Fruit fly (Drosophila melanogaster) whole organism, embryonic: ENCODE measurements around the gene ND-B17.2.

Experiments used
- CG18619 ChIP-seq: fragments of 200-800 bp; sonication (Bioruptor generic); optimal IDR thresholded peaks from 3 replicates; lab custom pipeline; 2017; ENCODE audit warnings: missing biosample characterization, mild to moderate bottlenecking, missing genetic modification characterization
- CG2116 ChIP-seq: fragments of 200-800 bp; sonication (Bioruptor generic); optimal IDR thresholded peaks from 3 replicates; lab custom pipeline; 2018; ENCODE audit warnings: missing biosample characterization, mild to moderate bottlenecking, missing genetic modification characterization
- CG4404 ChIP-seq: fragments of 200-800 bp; sonication (Bioruptor generic); IDR thresholded peaks from 2 replicates; pipeline ENCODE4 v1.3.6; 2022; ENCODE audit warnings: missing biosample characterization, missing genetic modification characterization
- CG6791 ChIP-seq: fragments of 200-800 bp; sonication (Bioruptor generic); IDR thresholded peaks from 3 replicates; pipeline ENCODE4 v1.3.6; 2022; ENCODE audit warnings: missing biosample characterization, missing genetic modification characterization; ENCODE audit not compliant: partially characterized antibody
- dati ChIP-seq: fragments of 200-800 bp; sonication (Bioruptor generic); IDR thresholded peaks from 2 replicates; pipeline ENCODE4 v1.3.6; 2022; ENCODE audit warnings: missing biosample characterization, missing genetic modification characterization
- fru ChIP-seq: fragments of >200 bp; optimal IDR thresholded peaks from 2 replicates; lab custom pipeline; 2017
- fu2 ChIP-seq: fragments of 200-800 bp; sonication (Bioruptor generic); optimal IDR thresholded peaks from 2 replicates; lab custom pipeline; 2016; ENCODE audit warnings: missing biosample characterization, missing genetic modification characterization
- jigr1 ChIP-seq: fragments of 200-800 bp; sonication (Bioruptor generic); IDR thresholded peaks from 3 replicates; pipeline ENCODE4 v1.3.6; 2022; ENCODE audit warnings: missing biosample characterization, missing genetic modification characterization
- mam ChIP-seq: fragments of 200-800 bp; sonication (Bioruptor generic); optimal IDR thresholded peaks from 3 replicates; lab custom pipeline; 2016; ENCODE audit warnings: missing biosample characterization, missing genetic modification characterization
- pb ChIP-seq: fragments of 200-800 bp; sonication (Bioruptor generic); optimal IDR thresholded peaks from 3 replicates; lab custom pipeline; 2016; ENCODE audit warnings: missing biosample characterization, missing genetic modification characterization
- pzg ChIP-seq: fragments of 200-800 bp; sonication (Bioruptor generic); optimal IDR thresholded peaks from 3 replicates; lab custom pipeline; 2018; ENCODE audit warnings: missing biosample characterization, mild to moderate bottlenecking, missing genetic modification characterization, moderate library complexity
- repo ChIP-seq: fragments of 200-800 bp; sonication (Bioruptor generic); optimal IDR thresholded peaks from 2 replicates; lab custom pipeline; 2016; ENCODE audit warnings: missing biosample characterization, missing genetic modification characterization
- slou ChIP-seq: fragments of 200-800 bp; sonication (Bioruptor generic); optimal IDR thresholded peaks from 3 replicates; lab custom pipeline; 2016; ENCODE audit warnings: missing biosample characterization, missing genetic modification characterization
- slp2 ChIP-seq: fragments of 200-800 bp; sonication (Bioruptor generic); optimal IDR thresholded peaks from 2 replicates; lab custom pipeline; 2016; ENCODE audit warnings: missing biosample characterization, missing genetic modification characterization

DNA sequence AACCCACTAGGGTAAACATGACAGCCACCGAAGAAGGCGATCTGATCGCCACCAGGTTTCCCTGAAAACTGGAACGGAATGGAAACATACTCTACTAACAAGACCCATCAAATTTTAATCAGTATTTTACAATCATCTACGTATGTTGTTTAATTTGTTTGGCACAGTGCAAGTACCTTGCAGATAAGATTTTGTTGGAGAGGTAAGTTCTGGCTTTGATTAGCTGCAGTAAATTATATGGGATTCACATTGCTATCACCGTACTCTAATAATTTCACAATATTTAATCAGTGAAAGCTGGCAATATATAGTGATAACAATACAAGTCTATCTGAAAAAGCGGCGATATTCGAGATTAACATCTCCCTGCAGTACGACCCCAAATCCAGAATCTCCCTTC is 15.2 kb downstream of the ND-B17.2 start, which contains the start of gene Cyp309a1:
- no peak for TF ChIP-seq repo (GFP tag; lab: Kevin White, UChicago)
- no peak for TF ChIP-seq mam (GFP tag; lab: Kevin White, UChicago)
- TF ChIP-seq fu2 (GFP tag; lab: Kevin White, UChicago) = no peak
- TF ChIP-seq CG6791 = no peak
- no peak for TF ChIP-seq slp2 (GFP tag; lab: Kevin White, UChicago)
- TF ChIP-seq pzg (GFP tag; lab: Kevin White, UChicago) = no peak
- TF ChIP-seq slou (GFP tag; lab: Kevin White, UChicago) = no peak
- TF ChIP-seq jigr1 (GFP tag; lab: Robert Waterston, UW) = no peak
- no peak for TF ChIP-seq CG18619 (GFP tag; lab: Kevin White, UChicago)
- TF ChIP-seq dati = no peak
- TF ChIP-seq fru (lab: Kevin White, UChicago) = no peak
- TF ChIP-seq CG2116 (GFP tag; lab: Kevin White, UChicago) = no peak
- no peak for TF ChIP-seq CG4404 (GFP tag; lab: Robert Waterston, UW)
- no peak for TF ChIP-seq pb (GFP tag; lab: Kevin White, UChicago)
